Worm (Caenorhabditis elegans) whole organism, late embryonic: ENCODE results near the gene fat-3.

Source experiments
- C08G9.2 ChIP-seq: sonication (generic microtip); optimal IDR thresholded peaks from 2 replicates; lab custom pipeline; 2016; ENCODE audit warnings: mild to moderate bottlenecking, missing genetic modification characterization, moderate library complexity, missing compliant biosample characterization
- F13H6.1 ChIP-seq: sonication (generic microtip); optimal IDR thresholded peaks from 2 replicates; lab custom pipeline; 2016; ENCODE audit warnings: missing genetic modification characterization, missing compliant biosample characterization
- K09A11.1 ChIP-seq: sonication (generic microtip); optimal IDR thresholded peaks from 2 replicates; lab custom pipeline; 2017; ENCODE audit warnings: antibody characterized with exemption, mild to moderate bottlenecking, missing genetic modification characterization, missing compliant biosample characterization; ENCODE audit not compliant: insufficient read depth
- T23F11.4 ChIP-seq: fragments of 200-800 bp; sonication (Bioruptor generic); optimal IDR thresholded peaks from 2 replicates; lab custom pipeline; 2018; ENCODE audit warnings: mild to moderate bottlenecking, missing genetic modification characterization, missing compliant biosample characterization
- Y22D7AL.16 ChIP-seq: sonication (generic microtip); optimal IDR thresholded peaks from 2 replicates; lab custom pipeline; 2016; ENCODE audit warnings: missing genetic modification characterization, missing compliant biosample characterization
- ahr-1 ChIP-seq: sonication (generic microtip); optimal IDR thresholded peaks from 2 replicates; lab custom pipeline; 2016; ENCODE audit warnings: missing genetic modification characterization, missing compliant biosample characterization
- ceh-14 ChIP-seq: sonication (generic microtip); optimal IDR thresholded peaks from 2 replicates; lab custom pipeline; 2016; ENCODE audit warnings: missing genotype, missing genetic modification characterization, missing compliant biosample characterization
- ceh-18 ChIP-seq: sonication (generic microtip); optimal IDR thresholded peaks from 2 replicates; lab custom pipeline; 2016; ENCODE audit warnings: missing genetic modification characterization, missing compliant biosample characterization
- ceh-2 ChIP-seq: sonication (generic microtip); optimal IDR thresholded peaks from 2 replicates; lab custom pipeline; 2016; ENCODE audit warnings: missing genotype, missing genetic modification characterization, missing compliant biosample characterization
- ceh-22 ChIP-seq: sonication (generic microtip); optimal IDR thresholded peaks from 2 replicates; lab custom pipeline; 2017; ENCODE audit warnings: missing biosample characterization, missing genetic modification characterization
- ceh-24 ChIP-seq: sonication (generic microtip); optimal IDR thresholded peaks from 2 replicates; lab custom pipeline; 2016; ENCODE audit warnings: mild to moderate bottlenecking, missing genetic modification characterization, missing compliant biosample characterization
- ceh-31 ChIP-seq: sonication (generic microtip); optimal IDR thresholded peaks from 2 replicates; lab custom pipeline; 2016; ENCODE audit warnings: missing genetic modification characterization, missing compliant biosample characterization
- ceh-34 ChIP-seq: sonication (generic microtip); optimal IDR thresholded peaks from 2 replicates; lab custom pipeline; 2016; ENCODE audit warnings: mild to moderate bottlenecking, missing genetic modification characterization, missing compliant biosample characterization
- ceh-48 ChIP-seq: sonication (generic microtip); optimal IDR thresholded peaks from 2 replicates; lab custom pipeline; 2016; ENCODE audit warnings: missing genetic modification characterization, inconsistent platforms, missing compliant biosample characterization
- ceh-6 ChIP-seq: fragments of 200-800 bp; sonication (Bioruptor generic); optimal IDR thresholded peaks from 2 replicates; lab custom pipeline; 2018; ENCODE audit warnings: mild to moderate bottlenecking, missing genetic modification characterization, missing compliant biosample characterization
- dmd-4 ChIP-seq: sonication (generic microtip); optimal IDR thresholded peaks from 2 replicates; lab custom pipeline; 2016; ENCODE audit warnings: borderline replicate concordance, missing genetic modification characterization, missing compliant biosample characterization
- dve-1 ChIP-seq: sonication (generic microtip); optimal IDR thresholded peaks from 2 replicates; lab custom pipeline; 2017; ENCODE audit warnings: antibody characterized with exemption, mild to moderate bottlenecking, missing genetic modification characterization, missing compliant biosample characterization
- elt-2 ChIP-seq: sonication (generic microtip); optimal IDR thresholded peaks from 2 replicates; lab custom pipeline; 2016; ENCODE audit warnings: missing genetic modification reagents, missing genetic modification characterization, missing compliant biosample characterization
- ets-4 ChIP-seq: sonication (generic microtip); optimal IDR thresholded peaks from 2 replicates; lab custom pipeline; 2016; ENCODE audit warnings: missing genetic modification characterization, missing compliant biosample characterization
- eyg-1 ChIP-seq: sonication (generic microtip); optimal IDR thresholded peaks from 2 replicates; lab custom pipeline; 2016; ENCODE audit warnings: missing genotype, missing genetic modification characterization, missing compliant biosample characterization
- fkh-6 ChIP-seq: sonication (generic microtip); optimal IDR thresholded peaks from 2 replicates; lab custom pipeline; 2016; ENCODE audit warnings: missing genetic modification characterization, missing compliant biosample characterization
- gmeb-2 ChIP-seq: sonication (generic microtip); optimal IDR thresholded peaks from 2 replicates; lab custom pipeline; 2016; ENCODE audit warnings: missing genetic modification characterization, inconsistent platforms, missing compliant biosample characterization
- hlh-13 ChIP-seq: fragments of 200-800 bp; sonication (Bioruptor generic); optimal IDR thresholded peaks from 2 replicates; lab custom pipeline; 2018; ENCODE audit warnings: mild to moderate bottlenecking, missing genetic modification characterization, missing compliant biosample characterization
- hlh-15 ChIP-seq: sonication (generic microtip); optimal IDR thresholded peaks from 2 replicates; lab custom pipeline; 2016; ENCODE audit warnings: missing genetic modification characterization, missing compliant biosample characterization
- lin-11 ChIP-seq: fragments of 200-800 bp; sonication (Bioruptor generic); optimal IDR thresholded peaks from 2 replicates; lab custom pipeline; 2018; ENCODE audit warnings: mild to moderate bottlenecking, missing genetic modification characterization, missing compliant biosample characterization
- mec-3 ChIP-seq: sonication (generic microtip); optimal IDR thresholded peaks from 2 replicates; lab custom pipeline; 2016; ENCODE audit warnings: borderline replicate concordance, missing genetic modification characterization, missing compliant biosample characterization
- npax-4 ChIP-seq: sonication (generic microtip); optimal IDR thresholded peaks from 2 replicates; lab custom pipeline; 2016; ENCODE audit warnings: missing genetic modification characterization, missing compliant biosample characterization
- pat-9 ChIP-seq: fragments of 200-800 bp; sonication (Bioruptor generic); optimal IDR thresholded peaks from 2 replicates; lab custom pipeline; 2018; ENCODE audit warnings: mild to moderate bottlenecking, missing genetic modification characterization, moderate library complexity, missing compliant biosample characterization
- pax-1 ChIP-seq: fragments of 150-350 bp; optimal IDR thresholded peaks from 2 replicates; lab custom pipeline; 2014; ENCODE audit warnings: missing biosample characterization, missing genetic modification characterization
- pqm-1 ChIP-seq: sonication (generic microtip); optimal IDR thresholded peaks from 2 replicates; lab custom pipeline; 2016; ENCODE audit warnings: missing genetic modification characterization, missing compliant biosample characterization
- pros-1 ChIP-seq: fragments of 150-350 bp; optimal IDR thresholded peaks from 2 replicates; lab custom pipeline; 2014; ENCODE audit warnings: missing biosample characterization, missing genetic modification reagents, missing genetic modification characterization
- ref-2 ChIP-seq: sonication (generic microtip); optimal IDR thresholded peaks from 2 replicates; lab custom pipeline; 2016; ENCODE audit warnings: missing genetic modification characterization, missing compliant biosample characterization
- rnt-1 ChIP-seq: sonication (generic microtip); optimal IDR thresholded peaks from 2 replicates; lab custom pipeline; 2016; ENCODE audit warnings: missing genetic modification characterization, missing compliant biosample characterization
- sox-2 ChIP-seq: fragments of 200-800 bp; sonication (Bioruptor generic); IDR thresholded peaks from 2 replicates; pipeline ENCODE4 v1.3.6; 2022; ENCODE audit warnings: missing genetic modification reagents, missing genetic modification characterization, missing compliant biosample characterization
- sox-4 ChIP-seq: sonication (generic microtip); optimal IDR thresholded peaks from 2 replicates; lab custom pipeline; 2017; ENCODE audit warnings: mild to moderate bottlenecking, missing genetic modification characterization, inconsistent platforms, missing compliant biosample characterization
- syd-9 ChIP-seq: sonication (generic microtip); optimal IDR thresholded peaks from 2 replicates; lab custom pipeline; 2016; ENCODE audit warnings: mild to moderate bottlenecking, missing genetic modification characterization, moderate library complexity, missing compliant biosample characterization
- tbx-2 ChIP-seq: sonication (generic microtip); optimal IDR thresholded peaks from 2 replicates; lab custom pipeline; 2016; ENCODE audit warnings: missing genetic modification characterization, missing compliant biosample characterization
- tbx-7 ChIP-seq: sonication (generic microtip); optimal IDR thresholded peaks from 2 replicates; lab custom pipeline; 2016; ENCODE audit warnings: missing genotype, missing genetic modification characterization, missing compliant biosample characterization
- unc-3 ChIP-seq, 2 experiments: fragments of 200-800 bp in 1 of 2; sonication (Bioruptor generic) in 1 of 2; sonication (generic microtip) in 1 of 2; conservative IDR thresholded peaks in 1 of 2; optimal IDR thresholded peaks in 1 of 2; 2 replicates each; pipeline versions ENCODE4 v1.3.6 to Lab custom; 2016 to 2022; ENCODE audit warnings: missing compliant biosample characterization in 2 of 2, missing genetic modification characterization in 2 of 2, missing genetic modification reagents in 1 of 2
- unc-42 ChIP-seq: sonication (generic microtip); optimal IDR thresholded peaks from 2 replicates; lab custom pipeline; 2016; ENCODE audit warnings: missing genotype, missing genetic modification characterization, missing compliant biosample characterization
- unc-86 ChIP-seq: sonication (generic microtip); optimal IDR thresholded peaks from 2 replicates; lab custom pipeline; 2016; ENCODE audit warnings: missing genetic modification characterization, missing compliant biosample characterization
- zip-5 ChIP-seq: sonication (generic microtip); optimal IDR thresholded peaks from 2 replicates; lab custom pipeline; 2016; ENCODE audit warnings: missing genetic modification characterization, missing compliant biosample characterization
- ztf-16 ChIP-seq: sonication (generic microtip); optimal IDR thresholded peaks from 2 replicates; lab custom pipeline; 2017; ENCODE audit warnings: missing genetic modification characterization, missing compliant biosample characterization

fat-3 gene

DNA sequence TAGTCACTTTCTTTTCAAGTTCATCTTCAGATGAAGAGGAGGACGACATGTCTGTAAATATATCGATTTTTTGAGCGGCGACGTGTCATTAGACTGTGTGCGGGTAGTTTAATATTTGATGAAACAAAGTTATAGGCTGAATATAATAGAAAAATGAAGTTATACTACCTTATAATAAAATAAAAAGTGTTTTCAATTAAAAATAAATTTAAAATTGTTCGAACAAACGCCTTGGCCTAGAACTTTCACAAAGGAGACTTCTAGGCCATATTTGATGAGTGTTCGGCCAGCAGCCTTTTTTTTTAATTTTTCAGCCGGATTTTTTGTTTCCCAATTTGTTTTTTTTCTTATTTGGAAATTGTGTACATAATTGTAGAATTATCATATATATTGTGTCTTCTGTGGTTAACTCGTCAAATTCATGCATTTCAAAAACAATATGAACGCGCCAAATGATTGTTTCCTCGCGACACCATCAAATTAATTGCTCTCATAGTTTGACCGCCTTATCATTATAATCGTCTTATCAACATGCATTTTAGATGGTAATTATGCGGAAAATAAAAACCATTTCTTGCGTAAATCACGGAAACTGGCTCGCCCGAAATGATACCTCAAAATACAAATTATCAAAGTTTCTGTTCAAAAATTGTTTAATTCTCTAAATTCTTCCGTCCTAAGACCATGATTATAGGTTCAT lies 5.4 kb upstream of the fat-3 start, which contains the start of gene T13F2.2:
T13F2.2 (minus strand) TSS at position 51 of the 700 bp plus-strand sequence.
- TF ChIP-seq ceh-2 (tag; lab: Kevin White, UChicago) (peak; percentile 3), sox-2 (GFP tag; lab: Robert Waterston, UW) (no peak), rnt-1 (tag; lab: Kevin White, UChicago) (no peak), elt-2 (peak; percentile 58), ceh-31 (peak; percentile 38), npax-4 (tag; lab: Kevin White, UChicago) (no peak), eyg-1 (tag; lab: Kevin White, UChicago) (no peak), zip-5 (tag; lab: Kevin White, UChicago) (peak; percentile 41), tbx-2 (tag; lab: Kevin White, UChicago) (peak; percentile 52), hlh-13 (GFP tag; lab: Kevin White, UChicago) (no peak), ceh-48 (tag; lab: Kevin White, UChicago) (peak; percentile 1), ets-4 (tag; lab: Kevin White, UChicago) (no peak), unc-86 (tag; lab: Kevin White, UChicago) (no peak), lin-11 (no peak), K09A11.1 (no peak), T23F11.4 (GFP tag; lab: Kevin White, UChicago) (no peak), Y22D7AL.16 (tag; lab: Kevin White, UChicago) (no peak), C08G9.2 (peak; percentile 10), pax-1 (tag; lab: Kevin White, UChicago) (no peak)

DNA sequence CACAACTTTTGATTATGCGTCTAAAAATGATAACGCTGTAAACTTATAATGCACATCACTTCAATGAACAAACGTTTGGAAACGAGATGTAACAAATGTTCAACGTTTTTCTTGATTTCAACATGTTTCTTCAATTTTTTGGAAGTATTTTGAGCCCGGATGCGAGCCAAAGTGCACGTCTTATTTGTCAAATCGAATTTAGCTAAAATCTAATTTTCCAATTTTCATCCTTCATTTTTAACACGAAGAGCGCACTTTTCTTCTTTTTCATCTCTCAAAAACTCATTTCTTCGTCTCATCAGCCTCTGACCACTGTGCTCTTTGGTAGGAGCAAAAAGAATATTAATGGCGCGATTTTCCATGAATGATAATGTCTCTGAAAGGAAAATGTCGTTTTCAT lies 4.5 kb upstream of the fat-3 start:
- TF ChIP-seq ceh-6 = no peak
- TF ChIP-seq unc-42 (tag; lab: Kevin White, UChicago) = peak; percentile 96
- no peak for TF ChIP-seq ceh-22
- TF ChIP-seq pqm-1 (tag; lab: Kevin White, UChicago) = no peak
- TF ChIP-seq ztf-16 (tag; lab: Kevin White, UChicago) = no peak
- TF ChIP-seq sox-4 = no peak
- no peak for TF ChIP-seq T23F11.4 (GFP tag; lab: Kevin White, UChicago)
- TF ChIP-seq K09A11.1 = no peak

DNA sequence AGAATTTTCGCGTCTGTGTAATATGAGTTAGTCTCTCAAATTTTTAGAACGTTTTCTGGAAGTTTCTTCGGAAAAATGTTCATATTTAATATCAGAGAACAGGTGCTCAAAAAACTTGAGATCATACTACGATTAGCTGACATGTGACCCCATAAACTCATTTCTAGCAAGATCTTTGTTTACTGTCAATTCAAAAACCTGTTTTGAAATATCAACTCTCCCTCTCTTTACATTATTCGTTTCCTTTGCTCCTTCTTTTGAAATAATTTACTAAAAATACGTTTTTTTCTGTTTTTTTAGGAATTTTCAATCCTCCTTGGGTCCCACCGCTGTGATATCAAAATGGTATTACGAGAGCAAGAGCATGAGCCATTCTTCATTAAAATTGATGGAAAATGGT lies 3.7 kb upstream of the fat-3 start, which contains the start of gene fat-4:
fat-4 (plus strand) TSS at position 301 of the 400 bp plus-strand sequence.
- TF ChIP-seq dmd-4 (no peak), syd-9 (no peak), sox-4 (no peak), ceh-18 (tag; lab: Kevin White, UChicago) (no peak), tbx-7 (tag; lab: Kevin White, UChicago) (no peak), pqm-1 (tag; lab: Kevin White, UChicago) (no peak), elt-2 (no peak), ceh-34 (tag; lab: Kevin White, UChicago) (no peak), gmeb-2 (tag; lab: Kevin White, UChicago) (no peak), pros-1 (tag; lab: Kevin White, UChicago) (no peak), hlh-15 (tag; lab: Kevin White, UChicago) (no peak), zip-5 (tag; lab: Kevin White, UChicago) (no peak), tbx-2 (tag; lab: Kevin White, UChicago) (no peak), dve-1 (tag; lab: Kevin White, UChicago) (no peak), fkh-6 (tag; lab: Kevin White, UChicago) (no peak), T23F11.4 (GFP tag; lab: Kevin White, UChicago) (no peak), F13H6.1 (tag; lab: Kevin White, UChicago) (no peak), Y22D7AL.16 (tag; lab: Kevin White, UChicago) (no peak)

DNA sequence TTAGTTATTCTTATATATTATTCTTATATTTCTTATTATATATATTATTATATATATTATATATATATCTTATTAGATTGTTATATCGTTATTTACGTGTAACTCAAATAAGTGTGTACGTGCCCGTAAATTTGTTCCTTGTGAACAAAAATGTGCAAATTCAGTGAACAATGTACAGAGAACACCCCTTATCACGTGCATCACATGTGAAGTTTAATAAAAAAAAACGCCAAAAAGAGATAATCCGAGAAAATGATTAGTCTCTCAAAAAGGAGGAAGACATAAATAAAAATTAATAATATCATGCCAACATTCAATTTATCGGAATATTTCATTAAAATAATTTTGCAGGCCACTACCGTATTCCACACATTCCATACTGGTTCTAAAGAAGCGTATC lies 3.2 kb upstream of the fat-3 start:
- TF ChIP-seq dve-1 (tag; lab: Kevin White, UChicago) = no peak
- TF ChIP-seq Y22D7AL.16 (tag; lab: Kevin White, UChicago) = no peak
- TF ChIP-seq K09A11.1 = no peak
- TF ChIP-seq unc-3 (GFP tag; conservative IDR thresholded peaks at IDR 0.05; lab: Robert Waterston, UW) = no peak
- no peak for TF ChIP-seq unc-3 (tag; optimal IDR thresholded peaks at IDR 0.05; lab: Kevin White, UChicago)
- no peak for TF ChIP-seq mec-3
- no peak for TF ChIP-seq ztf-16 (tag; lab: Kevin White, UChicago)
- TF ChIP-seq ceh-18 (tag; lab: Kevin White, UChicago) = no peak
- no peak for TF ChIP-seq pat-9
- TF ChIP-seq pros-1 (tag; lab: Kevin White, UChicago) = no peak
- TF ChIP-seq ref-2 (tag; lab: Kevin White, UChicago) = no peak
- no peak for TF ChIP-seq ceh-14 (tag; lab: Kevin White, UChicago)
- no peak for TF ChIP-seq ceh-31
- TF ChIP-seq ceh-24 (tag; lab: Kevin White, UChicago) = no peak
- TF ChIP-seq ahr-1 (tag; lab: Kevin White, UChicago) = no peak
